Fruit fly (Drosophila melanogaster) whole organism, embryonic: ENCODE results near the gene kri.

Source experiments
- Awh ChIP-seq: fragments of 200-800 bp; sonication (Bioruptor generic); IDR thresholded peaks from 2 replicates; pipeline ENCODE4, ENCODE4 v1.3.6; 2022; ENCODE audit warnings: missing biosample characterization, missing genetic modification characterization
- B-H2 ChIP-seq: fragments of 200-800 bp; sonication (Bioruptor generic); optimal IDR thresholded peaks from 2 replicates; lab custom pipeline; 2018; ENCODE audit warnings: missing biosample characterization, mild to moderate bottlenecking, missing genetic modification characterization
- CG10959 ChIP-seq: fragments of 200-800 bp; sonication (Bioruptor generic); IDR thresholded peaks from 2 replicates; pipeline ENCODE4 v1.3.6; 2022; ENCODE audit warnings: missing biosample characterization, missing genetic modification characterization
- CG10979 ChIP-seq: fragments of 200-800 bp; sonication (Bioruptor generic); optimal IDR thresholded peaks from 2 replicates; lab custom pipeline; 2018; ENCODE audit warnings: missing biosample characterization, mild to moderate bottlenecking, missing genetic modification characterization, moderate library complexity
- CG11695 ChIP-seq: fragments of 200-800 bp; sonication (Bioruptor generic); IDR thresholded peaks from 3 replicates; pipeline ENCODE4 v1.3.6; 2022; ENCODE audit warnings: missing biosample characterization, missing genetic modification characterization
- CG12071 ChIP-seq: fragments of 200-800 bp; sonication (Bioruptor generic); optimal IDR thresholded peaks from 3 replicates; lab custom pipeline; 2018; ENCODE audit warnings: missing biosample characterization, mild to moderate bottlenecking, missing genetic modification characterization
- CG14710 ChIP-seq: fragments of 200-800 bp; sonication (Bioruptor generic); optimal IDR thresholded peaks from 3 replicates; lab custom pipeline; 2019; ENCODE audit warnings: missing biosample characterization, mild to moderate bottlenecking, missing genetic modification characterization, moderate library complexity
- CG1647 ChIP-seq: fragments of 200-800 bp; sonication (Bioruptor generic); optimal IDR thresholded peaks from 3 replicates; lab custom pipeline; 2016; ENCODE audit warnings: missing biosample characterization, missing genetic modification characterization
- CG2199 ChIP-seq: fragments of 200-800 bp; sonication (Bioruptor generic); IDR thresholded peaks from 3 replicates; pipeline ENCODE4 v1.3.6; 2022; ENCODE audit warnings: missing biosample characterization, missing genetic modification characterization
- CG31224 ChIP-seq: fragments of 200-800 bp; sonication (Bioruptor generic); IDR thresholded peaks from 2 replicates; pipeline ENCODE4 v1.3.6; 2022; ENCODE audit warnings: missing biosample characterization, missing genetic modification characterization
- CG31365 ChIP-seq: fragments of 200-800 bp; sonication (Bioruptor generic); optimal IDR thresholded peaks from 2 replicates; lab custom pipeline; 2018; ENCODE audit warnings: missing biosample characterization, mild to moderate bottlenecking, missing genetic modification characterization
- CG32772 ChIP-seq: fragments of 200-800 bp; sonication (Bioruptor generic); IDR thresholded peaks from 2 replicates; pipeline ENCODE4 v1.3.6; 2022; ENCODE audit warnings: missing biosample characterization, missing genetic modification characterization
- CG33557 ChIP-seq: fragments of 200-800 bp; sonication (Bioruptor generic); optimal IDR thresholded peaks from 2 replicates; lab custom pipeline; 2019; ENCODE audit warnings: missing biosample characterization, mild to moderate bottlenecking, missing genetic modification characterization, moderate library complexity
- CG6254 ChIP-seq: fragments of 200-800 bp; sonication (Bioruptor generic); optimal IDR thresholded peaks from 3 replicates; lab custom pipeline; 2017; ENCODE audit warnings: mild to moderate bottlenecking, missing biosample characterization, missing genetic modification reagents, missing genetic modification characterization
- CG7745 ChIP-seq: fragments of 200-800 bp; sonication (Bioruptor generic); optimal IDR thresholded peaks from 2 replicates; lab custom pipeline; 2018; ENCODE audit warnings: missing biosample characterization, mild to moderate bottlenecking, missing genetic modification characterization, moderate library complexity
- CG8924 ChIP-seq: fragments of 200-800 bp; optimal IDR thresholded peaks from 3 replicates; lab custom pipeline; 2019; ENCODE audit warnings: missing biosample characterization, mild to moderate bottlenecking, missing genetic modification characterization, moderate library complexity
- CG8944 ChIP-seq: fragments of 200-800 bp; sonication (Bioruptor generic); optimal IDR thresholded peaks from 3 replicates; lab custom pipeline; 2016; ENCODE audit warnings: missing biosample characterization, missing genetic modification characterization
- Chrac-16 ChIP-seq: fragments of 200-800 bp; sonication (Bioruptor generic); optimal IDR thresholded peaks from 3 replicates; lab custom pipeline; 2016; ENCODE audit warnings: missing biosample characterization, missing genetic modification characterization
- Dll ChIP-seq: fragments of 200-800 bp; sonication (Bioruptor generic); IDR thresholded peaks from 4 replicates; pipeline ENCODE4 v1.3.6; 2022; ENCODE audit warnings: missing biosample characterization, missing genetic modification characterization; ENCODE audit not compliant: partially characterized antibody
- H15 ChIP-seq: fragments of 200-800 bp; sonication (Bioruptor generic); IDR thresholded peaks from 3 replicates; pipeline ENCODE4 v1.3.6; 2022; ENCODE audit warnings: missing biosample characterization, missing genetic modification characterization
- HLHmδ ChIP-seq: fragments of 200-800 bp; sonication (Bioruptor generic); optimal IDR thresholded peaks from 2 replicates; lab custom pipeline; 2018; ENCODE audit warnings: missing biosample characterization, mild to moderate bottlenecking, missing genetic modification characterization, moderate library complexity
- Lim3 ChIP-seq: fragments of 200-800 bp; sonication (Bioruptor generic); IDR thresholded peaks from 2 replicates; pipeline ENCODE4 v1.3.6; 2022; ENCODE audit warnings: missing biosample characterization, missing genetic modification characterization
- Mad ChIP-seq: fragments of 200-800 bp; sonication (Bioruptor generic); optimal IDR thresholded peaks from 2 replicates; lab custom pipeline; 2016; ENCODE audit warnings: missing biosample characterization, missing genetic modification characterization
- Nf-YA ChIP-seq: fragments of 200-800 bp; sonication (Bioruptor generic); IDR thresholded peaks from 2 replicates; pipeline ENCODE4 v1.3.6; 2022; ENCODE audit warnings: missing biosample characterization, missing genetic modification characterization
- Ssrp ChIP-seq: fragments of 200-800 bp; sonication (Bioruptor generic); optimal IDR thresholded peaks from 2 replicates; lab custom pipeline; 2018; ENCODE audit warnings: missing biosample characterization, mild to moderate bottlenecking, missing genetic modification characterization, moderate library complexity
- TFAM ChIP-seq: fragments of 200-800 bp; sonication (Bioruptor generic); optimal IDR thresholded peaks from 2 replicates; lab custom pipeline; 2017; ENCODE audit warnings: missing biosample characterization, missing genetic modification characterization, inconsistent platforms
- Vsx1 ChIP-seq: fragments of 200-800 bp; sonication (Bioruptor generic); optimal IDR thresholded peaks from 2 replicates; lab custom pipeline; 2017; ENCODE audit warnings: missing biosample characterization, mild to moderate bottlenecking, missing genetic modification characterization, missing genetic modification reagents
- ap ChIP-seq: fragments of 200-800 bp; sonication (Bioruptor generic); IDR thresholded peaks from 2 replicates; pipeline ENCODE4 v1.3.6; 2022; ENCODE audit warnings: missing biosample characterization, missing genetic modification characterization
- bab2 ChIP-seq: fragments of 200-800 bp; sonication (Bioruptor generic); optimal IDR thresholded peaks from 2 replicates; lab custom pipeline; 2016; ENCODE audit warnings: missing biosample characterization, missing genetic modification characterization
- cato ChIP-seq: fragments of 200-800 bp; sonication (Bioruptor generic); optimal IDR thresholded peaks from 2 replicates; lab custom pipeline; 2016; ENCODE audit warnings: missing biosample characterization, missing genetic modification characterization, borderline replicate concordance
- dmrt11E ChIP-seq: fragments of 200-800 bp; sonication (Bioruptor generic); optimal IDR thresholded peaks from 3 replicates; lab custom pipeline; 2018; ENCODE audit warnings: missing biosample characterization, mild to moderate bottlenecking, missing genetic modification characterization, moderate library complexity
- emc ChIP-seq: fragments of 200-800 bp; sonication (Bioruptor generic); optimal IDR thresholded peaks from 2 replicates; lab custom pipeline; 2016; ENCODE audit warnings: missing biosample characterization, missing genetic modification characterization
- ewg ChIP-seq: fragments of 200-800 bp; sonication (Bioruptor generic); optimal IDR thresholded peaks from 3 replicates; lab custom pipeline; 2017; ENCODE audit warnings: mild to moderate bottlenecking, missing biosample characterization, missing genetic modification reagents, missing genetic modification characterization
- her ChIP-seq: fragments of 200-800 bp; sonication (Bioruptor generic); optimal IDR thresholded peaks from 2 replicates; lab custom pipeline; 2016; ENCODE audit warnings: missing biosample characterization, missing genetic modification characterization
- ind ChIP-seq: fragments of 200-800 bp; sonication (Bioruptor generic); optimal IDR thresholded peaks from 3 replicates; lab custom pipeline; 2016; ENCODE audit warnings: missing biosample characterization, missing genetic modification characterization
- kni ChIP-seq: fragments of 200-800 bp; sonication (Bioruptor generic); optimal IDR thresholded peaks from 3 replicates; lab custom pipeline; 2017; ENCODE audit warnings: mild to moderate bottlenecking, missing biosample characterization, missing genetic modification reagents, missing genetic modification characterization
- lmd ChIP-seq: fragments of 200-800 bp; sonication (Bioruptor generic); IDR thresholded peaks from 2 replicates; pipeline ENCODE4 v1.3.6; 2022; ENCODE audit warnings: missing biosample characterization, missing genetic modification characterization
- lola ChIP-seq, 3 experiments: fragments of >200 bp in 2 of 3; fragments of 200-800 bp in 1 of 3; sonication (Bioruptor generic) in 1 of 3; optimal IDR thresholded peaks; 2 replicates each; lab custom pipeline; 2017 to 2019; ENCODE audit warnings: missing biosample characterization in 3 of 3, missing genetic modification characterization in 3 of 3, mild to moderate bottlenecking in 1 of 3, moderate library complexity in 1 of 3
- sens ChIP-seq: fragments of 200-800 bp; sonication (Bioruptor generic); peaks from one replicate; lab custom pipeline; 2016; ENCODE audit warnings: missing biosample characterization, missing genetic modification characterization
- sisA ChIP-seq: fragments of 200-800 bp; sonication (Bioruptor generic); IDR thresholded peaks from 2 replicates; pipeline ENCODE4 v1.3.6; 2022; ENCODE audit warnings: missing biosample characterization, missing genetic modification characterization
- sqz ChIP-seq: fragments of 200-800 bp; sonication (Bioruptor generic); optimal IDR thresholded peaks from 3 replicates; lab custom pipeline; 2018; ENCODE audit warnings: missing biosample characterization, mild to moderate bottlenecking, missing genetic modification characterization
- sr ChIP-seq: fragments of 200-800 bp; sonication (Bioruptor generic); IDR thresholded peaks from 3 replicates; pipeline ENCODE4 v1.3.6; 2022; ENCODE audit warnings: missing biosample characterization, missing genetic modification characterization
- unpg ChIP-seq: fragments of 200-800 bp; sonication (Bioruptor generic); optimal IDR thresholded peaks from 3 replicates; lab custom pipeline; 2018; ENCODE audit warnings: missing biosample characterization, mild to moderate bottlenecking, missing genetic modification characterization, moderate library complexity
- vfl ChIP-seq: fragments of 200-800 bp; sonication (Bioruptor generic); optimal IDR thresholded peaks from 2 replicates; lab custom pipeline; 2016; ENCODE audit warnings: missing biosample characterization, missing genetic modification characterization
- wek ChIP-seq: fragments of 200-800 bp; sonication (Bioruptor generic); optimal IDR thresholded peaks from 3 replicates; lab custom pipeline; 2018; ENCODE audit warnings: missing biosample characterization, mild to moderate bottlenecking, missing genetic modification characterization, moderate library complexity
- zf30C ChIP-seq: fragments of 200-800 bp; sonication (Bioruptor generic); optimal IDR thresholded peaks from 3 replicates; lab custom pipeline; 2018; ENCODE audit warnings: missing biosample characterization, mild to moderate bottlenecking, missing genetic modification characterization

Gene kri

DNA sequence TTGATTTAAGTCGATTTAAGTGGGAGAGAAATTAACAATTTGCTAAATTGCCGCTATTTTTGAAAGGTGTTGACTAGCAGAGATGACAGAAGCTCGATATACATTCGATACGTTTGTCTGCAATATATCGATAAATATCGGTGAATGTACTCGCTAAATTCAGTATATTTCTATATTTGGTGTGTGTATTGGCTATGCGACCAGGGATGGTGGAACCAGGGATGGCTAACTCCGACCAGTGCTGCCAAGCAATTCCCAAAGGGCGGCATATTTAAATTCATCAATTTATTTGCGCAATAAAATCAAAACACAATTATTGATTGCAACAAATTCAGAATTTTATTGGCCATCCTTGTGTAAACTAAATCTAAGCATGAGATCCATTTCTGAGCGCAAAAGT, 2.2 kb downstream of the kri start, which contains the start of gene mad2 (continued):
- TF ChIP-seq Vsx1 (GFP tag; lab: Kevin White, UChicago) (no peak), Lim3 (GFP tag; lab: Robert Waterston, UW) (no peak), CG7745 (tag; lab: Kevin White, UChicago) (no peak), CG33557 (no peak), ap (GFP tag; lab: Robert Waterston, UW) (no peak), Awh (GFP tag; lab: Robert Waterston, UW) (no peak), CG1647 (GFP tag; lab: Kevin White, UChicago) (no peak), unpg (GFP tag; lab: Kevin White, UChicago) (no peak), sens (GFP tag; lab: Kevin White, UChicago) (peak; percentile 24), Dll (GFP tag; lab: Robert Waterston, UW) (peak; percentile 70), sr (GFP tag; lab: Robert Waterston, UW) (no peak), CG8944 (GFP tag; lab: Kevin White, UChicago) (no peak), emc (GFP tag; lab: Kevin White, UChicago) (no peak), sqz (GFP tag; lab: Kevin White, UChicago) (no peak), CG10979 (no peak), CG6254 (GFP tag; lab: Kevin White, UChicago) (no peak), CG10959 (GFP tag; lab: Robert Waterston, UW) (no peak), ind (GFP tag; lab: Kevin White, UChicago) (no peak), Ssrp (tag; lab: Kevin White, UChicago) (no peak), CG32772 (GFP tag; lab: Robert Waterston, UW) (no peak), B-H2 (GFP tag; lab: Kevin White, UChicago) (peak; percentile 45), cato (GFP tag; lab: Kevin White, UChicago) (no peak), lmd (GFP tag; lab: Robert Waterston, UW) (no peak), CG12071 (GFP tag; lab: Kevin White, UChicago) (no peak)

DNA sequence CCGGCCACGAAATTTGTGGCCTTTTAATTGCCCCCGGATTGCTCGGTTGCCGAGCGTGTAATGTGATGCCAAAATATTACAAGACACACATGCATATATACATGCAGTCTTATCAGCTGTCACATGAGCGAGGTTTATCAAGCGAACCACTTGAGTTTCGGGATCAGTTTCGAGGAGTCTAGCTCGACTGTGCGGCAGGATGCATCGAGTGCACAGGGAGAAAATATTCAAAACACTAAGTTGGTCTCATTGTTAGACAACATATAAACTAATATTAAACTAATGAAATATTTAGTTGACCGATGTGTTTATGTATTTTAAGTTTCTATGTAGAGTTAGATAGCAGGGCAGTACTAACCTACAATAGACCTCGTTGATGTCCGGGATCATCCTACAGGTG, 6.4 kb downstream of the kri start:
- TF ChIP-seq wek, result no peak
- no peak for TF ChIP-seq vfl
- no peak for TF ChIP-seq H15 (GFP tag; lab: Robert Waterston, UW)
- no peak for TF ChIP-seq sens (GFP tag; lab: Kevin White, UChicago)
- no peak for TF ChIP-seq CG8924 (tag; lab: Kevin White, UChicago)
- no peak for TF ChIP-seq CG31365
- no peak for TF ChIP-seq Nf-YA
- no peak for TF ChIP-seq lola (GFP tag; optimal IDR thresholded peaks at IDR 0.05; lab: Kevin White, UChicago)
- TF ChIP-seq ind (GFP tag; lab: Kevin White, UChicago), result no peak
- TF ChIP-seq her (GFP tag; lab: Kevin White, UChicago), result no peak
- TF ChIP-seq kni (GFP tag; lab: Kevin White, UChicago), result no peak
- no peak for TF ChIP-seq HLHmδ (GFP tag; lab: Kevin White, UChicago)
- TF ChIP-seq TFAM (GFP tag; lab: Kevin White, UChicago), result no peak
- TF ChIP-seq Chrac-16 (GFP tag; lab: Kevin White, UChicago), result no peak
- no peak for TF ChIP-seq CG14710
- TF ChIP-seq bab2 (GFP tag; lab: Kevin White, UChicago), result no peak
- no peak for TF ChIP-seq sisA (GFP tag; lab: Robert Waterston, UW)
- peak; percentile 69 for TF ChIP-seq dmrt11E (tag; lab: Kevin White, UChicago)
- TF ChIP-seq CG2199 (GFP tag; lab: Robert Waterston, UW), result peak; percentile 34; the same call in 1 of the 3 replicates
- no peak for TF ChIP-seq Mad (GFP tag; lab: Kevin White, UChicago)
- TF ChIP-seq CG31224 (GFP tag; lab: Robert Waterston, UW), result no peak
- TF ChIP-seq CG11695, result no peak
- no peak for TF ChIP-seq ewg
- peak; percentile 54 for TF ChIP-seq zf30C (GFP tag; lab: Kevin White, UChicago)
